Fruit fly (Drosophila melanogaster) whole organism, embryonic: ENCODE data around the gene Rad60.
A peak's percentile ranks its signal among the peaks of the same experiment; 100 is the strongest.

Experiments used
- Abd-B ChIP-seq: fragments of 200-800 bp; sonication (Bioruptor generic); optimal IDR thresholded peaks from 2 replicates; lab custom pipeline; 2018; ENCODE audit warnings: missing biosample characterization, mild to moderate bottlenecking, missing genetic modification characterization, moderate library complexity
- BtbVII ChIP-seq: fragments of 200-800 bp; sonication (Bioruptor generic); optimal IDR thresholded peaks from 3 replicates; lab custom pipeline; 2017; ENCODE audit warnings: missing biosample characterization, mild to moderate bottlenecking, missing genetic modification characterization
- CG11560 ChIP-seq: fragments of 200-800 bp; sonication (Bioruptor generic); IDR thresholded peaks from 3 replicates; pipeline ENCODE4 v1.3.6; 2022; ENCODE audit warnings: missing biosample characterization, missing genetic modification characterization
- CG17568 ChIP-seq: fragments of 200-800 bp; sonication (Bioruptor generic); optimal IDR thresholded peaks from 2 replicates; lab custom pipeline; 2018; ENCODE audit warnings: missing biosample characterization, mild to moderate bottlenecking, missing genetic modification characterization, moderate library complexity
- CG1792 ChIP-seq: fragments of 200-800 bp; sonication (Bioruptor generic); optimal IDR thresholded peaks from 2 replicates; lab custom pipeline; 2016; ENCODE audit warnings: missing biosample characterization, missing genetic modification characterization
- CG18619 ChIP-seq: fragments of 200-800 bp; sonication (Bioruptor generic); optimal IDR thresholded peaks from 3 replicates; lab custom pipeline; 2017; ENCODE audit warnings: missing biosample characterization, mild to moderate bottlenecking, missing genetic modification characterization
- CG34224 ChIP-seq: fragments of 200-800 bp; sonication (Bioruptor generic); IDR thresholded peaks from 3 replicates; pipeline ENCODE4 v1.3.6; 2022; ENCODE audit warnings: missing biosample characterization, missing genetic modification characterization; ENCODE audit not compliant: partially characterized antibody
- CG3838 ChIP-seq: fragments of 200-800 bp; sonication (Bioruptor generic); optimal IDR thresholded peaks from 3 replicates; lab custom pipeline; 2016; ENCODE audit warnings: missing biosample characterization, missing genetic modification characterization
- CG4282 ChIP-seq: fragments of 200-800 bp; sonication (Bioruptor generic); optimal IDR thresholded peaks from 2 replicates; lab custom pipeline; 2016; ENCODE audit warnings: missing biosample characterization, missing genetic modification characterization
- CG4360 ChIP-seq: fragments of 200-800 bp; sonication (Bioruptor generic); IDR thresholded peaks from 2 replicates; pipeline ENCODE4 v1.3.6; 2022; ENCODE audit warnings: missing biosample characterization, missing genetic modification characterization
- CG4820 ChIP-seq: fragments of 200-800 bp; sonication (Bioruptor generic); optimal IDR thresholded peaks from 3 replicates; lab custom pipeline; 2016; ENCODE audit warnings: missing biosample characterization, missing genetic modification characterization
- CG6765 ChIP-seq: fragments of 200-800 bp; sonication (Bioruptor generic); optimal IDR thresholded peaks from 3 replicates; lab custom pipeline; 2017; ENCODE audit warnings: missing biosample characterization, mild to moderate bottlenecking, missing genetic modification characterization
- CG7745 ChIP-seq: fragments of 200-800 bp; sonication (Bioruptor generic); optimal IDR thresholded peaks from 2 replicates; lab custom pipeline; 2018; ENCODE audit warnings: missing biosample characterization, mild to moderate bottlenecking, missing genetic modification characterization, moderate library complexity
- CG7839 ChIP-seq: fragments of 200-800 bp; sonication (Bioruptor generic); optimal IDR thresholded peaks from 3 replicates; lab custom pipeline; 2018; ENCODE audit warnings: missing biosample characterization, mild to moderate bottlenecking, missing genetic modification characterization, moderate library complexity
- CG7963 ChIP-seq: fragments of 200-800 bp; sonication (Bioruptor generic); IDR thresholded peaks from 3 replicates; pipeline ENCODE4 v1.3.6; 2022; ENCODE audit warnings: missing biosample characterization, missing genetic modification characterization; ENCODE audit not compliant: partially characterized antibody
- Dll ChIP-seq: fragments of 200-800 bp; sonication (Bioruptor generic); IDR thresholded peaks from 4 replicates; pipeline ENCODE4 v1.3.6; 2022; ENCODE audit warnings: missing biosample characterization, missing genetic modification characterization; ENCODE audit not compliant: partially characterized antibody
- Doc3 ChIP-seq: fragments of 200-800 bp; sonication (Bioruptor generic); IDR thresholded peaks from 3 replicates; pipeline ENCODE4 v1.3.6; 2022; ENCODE audit warnings: missing biosample characterization, missing genetic modification characterization; ENCODE audit not compliant: partially characterized antibody
- ERR ChIP-seq: fragments of 200-800 bp; sonication (Bioruptor generic); optimal IDR thresholded peaks from 2 replicates; lab custom pipeline; 2016; ENCODE audit warnings: missing biosample characterization, missing genetic modification characterization
- Fer1 ChIP-seq: fragments of 200-800 bp; sonication (Bioruptor generic); optimal IDR thresholded peaks from 2 replicates; lab custom pipeline; 2017; ENCODE audit warnings: missing biosample characterization, mild to moderate bottlenecking, missing genetic modification characterization
- H2.0 ChIP-seq: fragments of 200-800 bp; sonication (Bioruptor generic); IDR thresholded peaks from 2 replicates; pipeline ENCODE4 v1.3.6; 2022; ENCODE audit warnings: missing biosample characterization, missing genetic modification characterization
- Kr ChIP-seq: fragments of 200-800 bp; sonication (Bioruptor generic); optimal IDR thresholded peaks from 2 replicates; lab custom pipeline; 2017; ENCODE audit warnings: missing biosample characterization, mild to moderate bottlenecking, missing genetic modification characterization
- Lpt ChIP-seq: fragments of >200 bp; optimal IDR thresholded peaks from 2 replicates; lab custom pipeline; 2018; ENCODE audit warnings: missing biosample characterization, missing genetic modification characterization
- MBD-R2 ChIP-seq: fragments of 200-800 bp; sonication (Bioruptor generic); IDR thresholded peaks from 2 replicates; pipeline ENCODE4 v1.3.6; 2022; ENCODE audit warnings: missing biosample characterization, missing genetic modification characterization
- Myb ChIP-seq: fragments of 200-800 bp; sonication (Bioruptor generic); optimal IDR thresholded peaks from 2 replicates; lab custom pipeline; 2016; ENCODE audit warnings: missing biosample characterization, missing genetic modification characterization
- Oli ChIP-seq: fragments of 200-800 bp; sonication (Bioruptor generic); optimal IDR thresholded peaks from 2 replicates; lab custom pipeline; 2018; ENCODE audit warnings: missing biosample characterization, mild to moderate bottlenecking, missing genetic modification characterization, moderate library complexity
- Xbp1 ChIP-seq: fragments of 200-800 bp; sonication (Bioruptor generic); optimal IDR thresholded peaks from 3 replicates; lab custom pipeline; 2016; ENCODE audit warnings: missing biosample characterization, mild to moderate bottlenecking, missing genetic modification characterization
- ac ChIP-seq: fragments of 200-800 bp; sonication (Bioruptor generic); optimal IDR thresholded peaks from 3 replicates; lab custom pipeline; 2017; ENCODE audit warnings: missing biosample characterization, mild to moderate bottlenecking, missing genetic modification characterization
- ase ChIP-seq: fragments of 200-800 bp; sonication (Bioruptor generic); IDR thresholded peaks from 3 replicates; pipeline ENCODE4 v1.3.6; 2022; ENCODE audit warnings: missing biosample characterization, missing genetic modification characterization
- bab2 ChIP-seq: fragments of 200-800 bp; sonication (Bioruptor generic); optimal IDR thresholded peaks from 2 replicates; lab custom pipeline; 2016; ENCODE audit warnings: missing biosample characterization, missing genetic modification characterization
- bigmax ChIP-seq: fragments of 200-800 bp; sonication (Bioruptor generic); optimal IDR thresholded peaks from 2 replicates; lab custom pipeline; 2018; ENCODE audit warnings: missing biosample characterization, mild to moderate bottlenecking, missing genetic modification characterization
- bsh ChIP-seq, 2 experiments: fragments of 200-800 bp; sonication (Bioruptor generic); optimal IDR thresholded peaks; 2 replicates each; lab custom pipeline; 2017 to 2018; ENCODE audit warnings: mild to moderate bottlenecking in 2 of 2, missing biosample characterization in 2 of 2, missing genetic modification characterization in 2 of 2, moderate library complexity in 1 of 2
- cato ChIP-seq: fragments of 200-800 bp; sonication (Bioruptor generic); optimal IDR thresholded peaks from 2 replicates; lab custom pipeline; 2016; ENCODE audit warnings: missing biosample characterization, missing genetic modification characterization, borderline replicate concordance
- ci ChIP-seq: fragments of 200-800 bp; sonication (Bioruptor generic); IDR thresholded peaks from 3 replicates; pipeline ENCODE4 v1.3.6; 2022; ENCODE audit warnings: missing biosample characterization, missing genetic modification characterization
- crol ChIP-seq: fragments of 200-800 bp; sonication (Bioruptor generic); IDR thresholded peaks from 2 replicates; pipeline ENCODE4 v1.3.6; 2022; ENCODE audit warnings: missing biosample characterization, missing genetic modification characterization
- dimm ChIP-seq: fragments of 200-800 bp; sonication (Bioruptor generic); IDR thresholded peaks from 2 replicates; pipeline ENCODE4 v1.3.6; 2022; ENCODE audit warnings: missing biosample characterization, missing genetic modification characterization
- disco-r ChIP-seq: fragments of 200-800 bp; sonication (Bioruptor generic); optimal IDR thresholded peaks from 2 replicates; lab custom pipeline; 2016; ENCODE audit warnings: missing biosample characterization, missing genetic modification characterization
- dmrt11E ChIP-seq: fragments of 200-800 bp; sonication (Bioruptor generic); optimal IDR thresholded peaks from 3 replicates; lab custom pipeline; 2018; ENCODE audit warnings: missing biosample characterization, mild to moderate bottlenecking, missing genetic modification characterization, moderate library complexity
- ewg ChIP-seq: fragments of 200-800 bp; sonication (Bioruptor generic); optimal IDR thresholded peaks from 3 replicates; lab custom pipeline; 2017; ENCODE audit warnings: mild to moderate bottlenecking, missing biosample characterization, missing genetic modification reagents, missing genetic modification characterization
- fd96Cb ChIP-seq: fragments of 200-800 bp; sonication (Bioruptor generic); optimal IDR thresholded peaks from 2 replicates; lab custom pipeline; 2018; ENCODE audit warnings: missing biosample characterization, mild to moderate bottlenecking, missing genetic modification characterization, moderate library complexity
- fu2 ChIP-seq: fragments of 200-800 bp; sonication (Bioruptor generic); optimal IDR thresholded peaks from 2 replicates; lab custom pipeline; 2016; ENCODE audit warnings: missing biosample characterization, missing genetic modification characterization
- grau ChIP-seq: fragments of 200-800 bp; optimal IDR thresholded peaks from 3 replicates; lab custom pipeline; 2019; ENCODE audit warnings: missing biosample characterization, mild to moderate bottlenecking, missing genetic modification characterization, moderate library complexity
- hth ChIP-seq: fragments of >200 bp; optimal IDR thresholded peaks from 2 replicates; lab custom pipeline; 2017; ENCODE audit warnings: inconsistent platforms
- kay ChIP-seq: fragments of 200-800 bp; sonication (Bioruptor generic); optimal IDR thresholded peaks from 2 replicates; lab custom pipeline; 2016; ENCODE audit warnings: missing biosample characterization, missing genetic modification characterization
- mld ChIP-seq: fragments of 200-800 bp; sonication (Bioruptor generic); IDR thresholded peaks from 3 replicates; pipeline ENCODE4 v1.3.6; 2022; ENCODE audit warnings: missing biosample characterization, missing genetic modification characterization; ENCODE audit not compliant: partially characterized antibody
- onecut ChIP-seq: fragments of 200-800 bp; sonication (Bioruptor generic); IDR thresholded peaks from 2 replicates; pipeline ENCODE4 v1.3.6; 2022; ENCODE audit warnings: missing biosample characterization, missing genetic modification characterization
- peb ChIP-seq: fragments of 200-800 bp; sonication (Bioruptor generic); IDR thresholded peaks from 2 replicates; pipeline ENCODE4 v1.3.6; 2022; ENCODE audit warnings: missing biosample characterization, missing genetic modification characterization
- row ChIP-seq: fragments of 200-800 bp; sonication (Bioruptor generic); IDR thresholded peaks from 3 replicates; pipeline ENCODE4 v1.3.6; 2022; ENCODE audit warnings: missing biosample characterization, missing genetic modification characterization
- sima ChIP-seq: fragments of 200-800 bp; sonication (Bioruptor generic); optimal IDR thresholded peaks from 2 replicates; lab custom pipeline; 2016; ENCODE audit warnings: missing biosample characterization, missing genetic modification characterization
- toy ChIP-seq: fragments of 200-800 bp; sonication (Bioruptor generic); IDR thresholded peaks from 2 replicates; pipeline ENCODE4 v1.3.6; 2022; ENCODE audit warnings: missing biosample characterization, missing genetic modification characterization
- ttk ChIP-seq: fragments of 200-800 bp; sonication (Bioruptor generic); IDR thresholded peaks from 2 replicates; pipeline ENCODE4 v2.1.2; 2022; ENCODE audit warnings: missing biosample characterization, missing genetic modification characterization
- usp ChIP-seq: fragments of >200 bp; optimal IDR thresholded peaks from 2 replicates; lab custom pipeline; 2017; ENCODE audit warnings: missing biosample characterization, missing genetic modification characterization

The Rad60 gene

dm6 chr3R:23226521-23227039, 24.7 kb downstream of the Rad60 start, which contains the start of gene cnc (continued):
- TF ChIP-seq Dll (GFP tag; lab: Robert Waterston, UW) (0 out of 4 replicates have a peak, but pooled peaks have one; percentile 38), CG1792 (GFP tag; lab: Kevin White, UChicago) (no peak), grau (no peak), CG4820 (no peak), CG34224 (GFP tag; lab: Robert Waterston, UW) (peak; percentile 63; the same call in 2 of the 3 replicates), fu2 (GFP tag; lab: Kevin White, UChicago) (no peak), sima (GFP tag; lab: Kevin White, UChicago) (no peak), CG7745 (no peak), CG17568 (no peak), CG3838 (GFP tag; lab: Kevin White, UChicago) (no peak), bsh (GFP tag; optimal IDR thresholded peaks at IDR 0.05; lab: Kevin White, UChicago) (no peak), ase (GFP tag; lab: Robert Waterston, UW) (no peak), ttk (GFP tag; lab: Robert Waterston, UW) (no peak), Kr (no peak), row (GFP tag; lab: Robert Waterston, UW) (no peak; the same call in 2 of the 3 replicates), Xbp1 (GFP tag; lab: Kevin White, UChicago) (no peak), MBD-R2 (no peak), disco-r (GFP tag; lab: Kevin White, UChicago) (peak; percentile 1), hth (lab: Kevin White, UChicago) (no peak), Lpt (no peak), bab2 (GFP tag; lab: Kevin White, UChicago) (no peak), Fer1 (GFP tag; lab: Kevin White, UChicago) (peak; percentile 66), mld (GFP tag; lab: Robert Waterston, UW) (no peak), CG7839 (peak; percentile 18), cato (GFP tag; lab: Kevin White, UChicago) (no peak), Oli (tag; lab: Kevin White, UChicago) (no peak), CG4282 (GFP tag; lab: Kevin White, UChicago) (no peak), Myb (peak; percentile 15), toy (GFP tag; lab: Robert Waterston, UW) (no peak), ewg (GFP tag; lab: Kevin White, UChicago) (no peak), ci (GFP tag; lab: Robert Waterston, UW) (no peak; the same call in 1 of the 3 replicates), fd96Cb (tag; lab: Kevin White, UChicago) (no peak), CG4360 (GFP tag; lab: Robert Waterston, UW) (no peak), H2.0 (GFP tag; lab: Robert Waterston, UW) (no peak), kay (GFP tag; lab: Kevin White, UChicago) (no peak), CG18619 (GFP tag; lab: Kevin White, UChicago) (no peak), dimm (GFP tag; lab: Robert Waterston, UW) (no peak), CG11560 (tag; lab: Robert Waterston, UW) (no peak), CG6765 (GFP tag; lab: Kevin White, UChicago) (peak; percentile 17), Abd-B (GFP tag; lab: Kevin White, UChicago) (no peak), ERR (GFP tag; lab: Kevin White, UChicago) (peak; percentile 55), CG7963 (GFP tag; lab: Robert Waterston, UW) (no peak), dmrt11E (tag; lab: Kevin White, UChicago) (no peak), onecut (GFP tag; lab: Robert Waterston, UW) (0 out of 2 replicates have a peak, but pooled peaks have one; percentile 10), usp (GFP tag; lab: Kevin White, UChicago) (no peak), ac (GFP tag; lab: Kevin White, UChicago) (no peak), BtbVII (GFP tag; lab: Kevin White, UChicago) (peak; percentile 18), bigmax (GFP tag; lab: Kevin White, UChicago) (no peak), crol (GFP tag; lab: Robert Waterston, UW) (peak; percentile 98), Doc3 (GFP tag; lab: Robert Waterston, UW) (peak; percentile 44; the same call in 1 of the 3 replicates), peb (GFP tag; lab: Robert Waterston, UW) (no peak)
